Worm (Caenorhabditis elegans) whole organism, young adult: Measurements from ENCODE around the gene E04F6.4.

Experiments used
- ama-1 ChIP-seq, 3 experiments: fragments of 150-350 bp in 1 of 3; sonication (generic microtip) in 2 of 3; optimal IDR thresholded peaks; 2 replicates each; lab custom pipeline; 2014 to 2018; ENCODE audit warnings: missing biosample characterization in 2 of 3, missing genetic modification characterization in 2 of 3, missing genetic modification reagents in 2 of 3
- dpl-1 ChIP-seq: fragments of 150-350 bp; optimal IDR thresholded peaks from 2 replicates; lab custom pipeline; 2014; ENCODE audit warnings: missing biosample characterization, missing genetic modification reagents, missing genetic modification characterization
- egl-18 ChIP-seq: fragments of 200-800 bp; sonication (Bioruptor generic); IDR thresholded peaks from 2 replicates; pipeline ENCODE4 v1.3.6; 2022; ENCODE audit warnings: missing genetic modification reagents, missing genetic modification characterization, missing compliant biosample characterization
- ets-4 ChIP-seq: fragments of 200-800 bp; sonication (Bioruptor generic); optimal IDR thresholded peaks from 2 replicates; lab custom pipeline; 2018; ENCODE audit warnings: mild to moderate bottlenecking, missing genetic modification characterization, missing compliant biosample characterization

DNA sequence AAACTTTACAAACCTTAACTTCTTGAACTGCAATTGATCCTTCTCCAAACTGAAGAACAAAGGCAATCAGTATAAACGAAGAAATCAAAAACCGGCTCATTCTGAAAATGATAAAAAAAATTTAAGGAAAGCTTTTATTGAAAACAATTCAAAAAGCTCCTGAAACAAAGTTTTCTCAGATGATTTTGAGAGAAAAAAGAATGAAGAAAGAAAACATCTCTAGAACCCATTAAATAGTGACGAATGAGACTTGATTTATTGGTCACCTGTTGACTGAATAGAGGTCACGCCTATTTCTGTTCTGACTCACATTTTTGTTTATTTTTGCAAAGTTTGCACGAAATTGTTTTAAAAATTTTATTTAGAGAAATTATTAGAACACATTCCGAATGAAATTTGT lies 22.1 kb downstream of the E04F6.4 start, which contains the start of gene E04F6.8:
- no peak for TF ChIP-seq dpl-1
- TF ChIP-seq egl-18 (GFP tag; lab: Robert Waterston, UW): no peak
- TF ChIP-seq ama-1 (optimal IDR thresholded peaks at IDR 0.05; lab: Kevin White, UChicago): no peak
- TF ChIP-seq ama-1 (GFP tag; optimal IDR thresholded peaks at IDR 0.05; lab: Kevin White, UChicago): no peak
- TF ChIP-seq ets-4 (GFP tag; lab: Kevin White, UChicago): no peak
